Worm (Caenorhabditis elegans): ENCODE data around the gene Y75B7AR.1.

The Y75B7AR.1 gene

ce11 chrV:1388247-1388646, 4.6 kb downstream of the Y75B7AR.1 start:
- TF ChIP-seq ztf-29 (GFP tag; IDR thresholded peaks at IDR 0.05), result no peak

- TF ChIP-seq tab-1 (GFP tag; IDR thresholded peaks at IDR 0.05) (no peak), klf-2 (GFP tag; conservative IDR thresholded peaks at IDR 0.05) (no peak), flt-1 (GFP tag; IDR thresholded peaks at IDR 0.05) (no peak), med-1 (GFP tag; optimal IDR thresholded peaks at IDR 0.05; ENCODE audit: insufficient read depth) (no peak), cog-1 (tag; optimal IDR thresholded peaks at IDR 0.05) (no peak), T22C8.4 (GFP tag; IDR thresholded peaks at IDR 0.05) (no peak)
These were observed 9.4 kb downstream of the Y75B7AR.1 start, which contains the start of gene rga-4 for ce11 chrV:1383206-1383908. Gene rga-4, minus strand, starts transcription at chrV:1383256.

- TF ChIP-seq ref-1 (GFP tag; conservative IDR thresholded peaks at IDR 0.05) (no peak), klf-2 (GFP tag; conservative IDR thresholded peaks at IDR 0.05) (no peak), T22C8.4 (GFP tag; IDR thresholded peaks at IDR 0.05) (no peak), ztf-23 (GFP tag; IDR thresholded peaks at IDR 0.05) (no peak), flt-1 (GFP tag; IDR thresholded peaks at IDR 0.05) (no peak), tab-1 (GFP tag; IDR thresholded peaks at IDR 0.05) (no peak), med-1 (GFP tag; optimal IDR thresholded peaks at IDR 0.05; ENCODE audit: insufficient read depth) (no peak), ztf-29 (GFP tag; IDR thresholded peaks at IDR 0.05) (no peak), cog-1 (tag; optimal IDR thresholded peaks at IDR 0.05) (no peak)
These were observed 14.8 kb downstream of the Y75B7AR.1 start for ce11 chrV:1378010-1378409.

- TF ChIP-seq ztf-23 (GFP tag; IDR thresholded peaks at IDR 0.05) (no peak), flt-1 (GFP tag; IDR thresholded peaks at IDR 0.05) (no peak), klf-2 (GFP tag; conservative IDR thresholded peaks at IDR 0.05) (no peak), ztf-29 (GFP tag; IDR thresholded peaks at IDR 0.05) (no peak), tab-1 (GFP tag; IDR thresholded peaks at IDR 0.05) (no peak), ref-1 (GFP tag; conservative IDR thresholded peaks at IDR 0.05) (no peak), T22C8.4 (GFP tag; IDR thresholded peaks at IDR 0.05) (no peak), cog-1 (tag; optimal IDR thresholded peaks at IDR 0.05) (no peak), med-1 (GFP tag; optimal IDR thresholded peaks at IDR 0.05; ENCODE audit: insufficient read depth) (no peak)
These were observed 17.8 kb downstream of the Y75B7AR.1 start for ce11 chrV:1375007-1375406.

- TF ChIP-seq T22C8.4 (GFP tag; IDR thresholded peaks at IDR 0.05) (no peak), tab-1 (GFP tag; IDR thresholded peaks at IDR 0.05) (no peak), cog-1 (tag; optimal IDR thresholded peaks at IDR 0.05) (no peak), klf-2 (GFP tag; conservative IDR thresholded peaks at IDR 0.05) (no peak), ref-1 (GFP tag; conservative IDR thresholded peaks at IDR 0.05) (no peak), med-1 (GFP tag; optimal IDR thresholded peaks at IDR 0.05; ENCODE audit: insufficient read depth) (no peak), ztf-29 (GFP tag; IDR thresholded peaks at IDR 0.05) (no peak), flt-1 (GFP tag; IDR thresholded peaks at IDR 0.05) (no peak)
These were observed 21.9 kb downstream of the Y75B7AR.1 start, which contains the start of gene snt-3 for ce11 chrV:1370914-1371313. Gene snt-3, minus strand, starts transcription at chrV:1371014.

ce11 chrV:1368138-1368537, 24.7 kb downstream of the Y75B7AR.1 start:
- no peak for TF ChIP-seq T22C8.4 (GFP tag; IDR thresholded peaks at IDR 0.05)
- TF ChIP-seq flt-1 (GFP tag; IDR thresholded peaks at IDR 0.05), result no peak
- no peak for TF ChIP-seq ref-1 (GFP tag; conservative IDR thresholded peaks at IDR 0.05)

- TF ChIP-seq tab-1 (GFP tag; IDR thresholded peaks at IDR 0.05) (no peak), klf-2 (GFP tag; conservative IDR thresholded peaks at IDR 0.05) (no peak), T22C8.4 (GFP tag; IDR thresholded peaks at IDR 0.05) (no peak), ztf-23 (GFP tag; IDR thresholded peaks at IDR 0.05) (no peak), flt-1 (GFP tag; IDR thresholded peaks at IDR 0.05) (no peak), ztf-29 (GFP tag; IDR thresholded peaks at IDR 0.05) (no peak), ref-1 (GFP tag; conservative IDR thresholded peaks at IDR 0.05) (no peak), cog-1 (tag; optimal IDR thresholded peaks at IDR 0.05) (no peak), med-1 (GFP tag; optimal IDR thresholded peaks at IDR 0.05; ENCODE audit: insufficient read depth) (no peak)
These were observed 26.7 kb downstream of the Y75B7AR.1 start for ce11 chrV:1366082-1366481.

- no peak for TF ChIP-seq klf-2 (GFP tag; conservative IDR thresholded peaks at IDR 0.05)
- no peak for TF ChIP-seq cog-1 (tag; optimal IDR thresholded peaks at IDR 0.05)
- TF ChIP-seq tab-1 (GFP tag; IDR thresholded peaks at IDR 0.05), result no peak
- TF ChIP-seq ref-1 (GFP tag; conservative IDR thresholded peaks at IDR 0.05), result no peak
- TF ChIP-seq ztf-23 (GFP tag; IDR thresholded peaks at IDR 0.05), result no peak
- TF ChIP-seq ztf-29 (GFP tag; IDR thresholded peaks at IDR 0.05), result no peak
- no peak for TF ChIP-seq T22C8.4 (GFP tag; IDR thresholded peaks at IDR 0.05)
- no peak for TF ChIP-seq med-1 (GFP tag; optimal IDR thresholded peaks at IDR 0.05; ENCODE audit: insufficient read depth)
- TF ChIP-seq flt-1 (GFP tag; IDR thresholded peaks at IDR 0.05), result no peak
These were observed 28.5 kb downstream of the Y75B7AR.1 start for ce11 chrV:1364346-1364745.

- TF ChIP-seq ref-1 (GFP tag; conservative IDR thresholded peaks at IDR 0.05) (no peak), klf-2 (GFP tag; conservative IDR thresholded peaks at IDR 0.05) (no peak), ztf-29 (GFP tag; IDR thresholded peaks at IDR 0.05) (no peak), flt-1 (GFP tag; IDR thresholded peaks at IDR 0.05) (no peak), tab-1 (GFP tag; IDR thresholded peaks at IDR 0.05) (no peak)
These were observed 30.8 kb downstream of the Y75B7AR.1 start for ce11 chrV:1362027-1362426.

- TF ChIP-seq cog-1 (tag; optimal IDR thresholded peaks at IDR 0.05) (no peak), med-1 (GFP tag; optimal IDR thresholded peaks at IDR 0.05; ENCODE audit: insufficient read depth) (no peak), ztf-23 (GFP tag; IDR thresholded peaks at IDR 0.05) (no peak), klf-2 (GFP tag; conservative IDR thresholded peaks at IDR 0.05) (no peak), flt-1 (GFP tag; IDR thresholded peaks at IDR 0.05) (no peak), tab-1 (GFP tag; IDR thresholded peaks at IDR 0.05) (no peak), ref-1 (GFP tag; conservative IDR thresholded peaks at IDR 0.05) (no peak), T22C8.4 (GFP tag; IDR thresholded peaks at IDR 0.05) (no peak), ztf-29 (GFP tag; IDR thresholded peaks at IDR 0.05) (no peak)
These were observed 34.7 kb downstream of the Y75B7AR.1 start, which contains the start of gene Y75B7AL.2 for ce11 chrV:1358051-1358450. Gene Y75B7AL.2, minus strand, starts transcription at chrV:1358151.
